Fruit fly (Drosophila melanogaster): ENCODE results near the gene Caper.

- TF ChIP-seq CG9948 (tag; optimal IDR thresholded peaks at IDR 0.05) (peak; percentile 30), Snoo (tag; optimal IDR thresholded peaks at IDR 0.05) (no peak), Ets98B (GFP tag; IDR thresholded peaks at IDR 0.05) (peak; percentile 71), CG8159 (tag; optimal IDR thresholded peaks at IDR 0.05) (no peak), Pif1A (GFP tag; optimal IDR thresholded peaks at IDR 0.05) (peak; percentile 65), D1 (tag; optimal IDR thresholded peaks at IDR 0.05) (peak; percentile 57), CG4496 (GFP tag; IDR thresholded peaks at IDR 0.05) (peak; percentile 68), fd96Ca (GFP tag; IDR thresholded peaks at IDR 0.05) (no peak; the same call in 2 of the 3 replicates), CG34367 (tag; optimal IDR thresholded peaks at IDR 0.05) (peak; percentile 52), CG14655 (GFP tag; optimal IDR thresholded peaks at IDR 0.05) (no peak), CG32121 (GFP tag; IDR thresholded peaks at IDR 0.05) (peak; percentile 74), CG12605 (GFP tag; IDR thresholded peaks at IDR 0.05) (peak; percentile 63), CG10348 (GFP tag; IDR thresholded peaks at IDR 0.05) (no peak)
Observed at dm6 chr2L:7033100-7033675, 667 bp downstream of the Caper start.

Data from whole organism, pupa.